Worm (Caenorhabditis elegans) whole organism, L3 larva: Measurements from ENCODE around the gene F26D2.13.

ENCODE experiments used
- R02D3.7 ChIP-seq: fragments of 150-350 bp; optimal IDR thresholded peaks from 2 replicates; lab custom pipeline; 2014; ENCODE audit warnings: missing biosample characterization, missing genetic modification characterization
- ZK546.5 ChIP-seq: sonication (generic microtip); optimal IDR thresholded peaks from 2 replicates; lab custom pipeline; 2017; ENCODE audit warnings: missing biosample characterization, missing genetic modification characterization
- ama-1 ChIP-seq: fragments of 150-350 bp; optimal IDR thresholded peaks from 2 replicates; lab custom pipeline; 2018
- ceh-16 ChIP-seq: sonication (generic microtip); optimal IDR thresholded peaks from 2 replicates; lab custom pipeline; 2017; ENCODE audit warnings: missing biosample characterization, missing genetic modification characterization
- ceh-28 ChIP-seq: fragments of 150-350 bp; optimal IDR thresholded peaks from 2 replicates; lab custom pipeline; 2014; ENCODE audit warnings: missing biosample characterization, missing genetic modification reagents, missing genetic modification characterization
- ceh-9 ChIP-seq: sonication (generic microtip); optimal IDR thresholded peaks from 2 replicates; lab custom pipeline; 2018; ENCODE audit warnings: missing biosample characterization, missing genetic modification characterization
- daf-12 ChIP-seq: fragments of 150-350 bp; optimal IDR thresholded peaks from 2 replicates; lab custom pipeline; 2014; ENCODE audit warnings: missing biosample characterization, missing genetic modification reagents, missing genetic modification characterization
- elt-1 ChIP-seq: fragments of 150-350 bp; optimal IDR thresholded peaks from 2 replicates; lab custom pipeline; 2014; ENCODE audit warnings: missing biosample characterization, missing genetic modification characterization
- elt-2 ChIP-seq: sonication (generic microtip); optimal IDR thresholded peaks from 2 replicates; lab custom pipeline; 2016; ENCODE audit warnings: missing genetic modification reagents, mild to moderate bottlenecking, missing genetic modification characterization, missing compliant biosample characterization
- elt-3 ChIP-seq, 3 experiments: fragments of 150-350 bp in 1 of 3; sonication (generic microtip) in 2 of 3; optimal IDR thresholded peaks; 2 replicates in 2 of 3; 4 replicates in 1 of 3; lab custom pipeline; 2014 to 2017; ENCODE audit warnings: missing biosample characterization in 3 of 3, missing genetic modification characterization in 3 of 3
- eor-1 ChIP-seq, 2 experiments: fragments of 150-350 bp; optimal IDR thresholded peaks; 2 replicates each; lab custom pipeline; 2014 to 2018; ENCODE audit warnings: missing biosample characterization in 2 of 2, missing genetic modification characterization in 2 of 2
- fkh-10 ChIP-seq: sonication (generic microtip); optimal IDR thresholded peaks from 2 replicates; lab custom pipeline; 2017; ENCODE audit warnings: missing biosample characterization, missing genetic modification reagents, missing genetic modification characterization
- fos-1 ChIP-seq: fragments of 150-350 bp; optimal IDR thresholded peaks from 2 replicates; lab custom pipeline; 2014; ENCODE audit warnings: missing biosample characterization, missing genetic modification characterization
- hmg-11 ChIP-seq: sonication (generic microtip); optimal IDR thresholded peaks from 2 replicates; lab custom pipeline; 2016; ENCODE audit warnings: missing genetic modification characterization, missing compliant biosample characterization
- lin-15B ChIP-seq: fragments of 150-350 bp; optimal IDR thresholded peaks from 2 replicates; lab custom pipeline; 2014; ENCODE audit warnings: missing biosample characterization, missing genetic modification characterization
- lin-39 ChIP-seq: fragments of 150-350 bp; optimal IDR thresholded peaks from 2 replicates; lab custom pipeline; 2018; ENCODE audit warnings: missing biosample characterization, missing genetic modification reagents, missing genetic modification characterization
- mdl-1 ChIP-seq: fragments of 150-350 bp; optimal IDR thresholded peaks from 2 replicates; lab custom pipeline; 2014; ENCODE audit warnings: missing biosample characterization, missing genetic modification characterization
- mml-1 ChIP-seq: fragments of 150-350 bp; sonication (generic microtip); optimal IDR thresholded peaks from 3 replicates; lab custom pipeline; 2014; ENCODE audit warnings: missing biosample characterization, missing genetic modification characterization
- nhr-11 ChIP-seq: fragments of 150-350 bp; optimal IDR thresholded peaks from 2 replicates; lab custom pipeline; 2014; ENCODE audit warnings: missing biosample characterization, missing genetic modification characterization
- nhr-12 ChIP-seq: fragments of 150-350 bp; optimal IDR thresholded peaks from 2 replicates; lab custom pipeline; 2014; ENCODE audit warnings: missing biosample characterization, missing genetic modification characterization
- nhr-23 ChIP-seq: fragments of 150-350 bp; optimal IDR thresholded peaks from 2 replicates; lab custom pipeline; 2014; ENCODE audit warnings: missing biosample characterization, missing genetic modification reagents, missing genetic modification characterization
- nhr-237 ChIP-seq: fragments of 150-350 bp; optimal IDR thresholded peaks from 2 replicates; lab custom pipeline; 2014; ENCODE audit warnings: missing biosample characterization, missing genetic modification characterization
- nhr-25 ChIP-seq: sonication (generic microtip); optimal IDR thresholded peaks from 2 replicates; lab custom pipeline; 2017; ENCODE audit warnings: missing biosample characterization, missing genetic modification characterization
- nhr-28 ChIP-seq: fragments of 150-350 bp; optimal IDR thresholded peaks from 2 replicates; lab custom pipeline; 2014; ENCODE audit warnings: missing biosample characterization, missing genetic modification characterization
- nhr-43 ChIP-seq: sonication (generic microtip); optimal IDR thresholded peaks from 2 replicates; lab custom pipeline; 2016; ENCODE audit warnings: mild to moderate bottlenecking, missing genetic modification characterization, missing compliant biosample characterization; ENCODE audit not compliant: poor library complexity, severe bottlenecking
- nhr-76 ChIP-seq: fragments of 150-350 bp; sonication (generic microtip); optimal IDR thresholded peaks from 5 replicates; lab custom pipeline; 2014; ENCODE audit warnings: missing biosample characterization, missing genetic modification characterization
- nhr-77 ChIP-seq: fragments of 150-350 bp; optimal IDR thresholded peaks from 2 replicates; lab custom pipeline; 2014; ENCODE audit warnings: missing biosample characterization, missing genetic modification characterization
- pha-4 ChIP-seq: fragments of 150-350 bp; optimal IDR thresholded peaks from 2 replicates; lab custom pipeline; 2014; ENCODE audit warnings: missing biosample characterization, missing genetic modification reagents, missing genetic modification characterization
- sea-2 ChIP-seq: fragments of 150-350 bp; sonication (generic microtip); optimal IDR thresholded peaks from 4 replicates; lab custom pipeline; 2014; ENCODE audit warnings: missing biosample characterization, missing genetic modification reagents, missing genetic modification characterization
- skn-1 ChIP-seq: fragments of 150-350 bp; optimal IDR thresholded peaks from 2 replicates; lab custom pipeline; 2014; ENCODE audit warnings: missing biosample characterization, missing genetic modification characterization
- unc-62 ChIP-seq: fragments of 150-350 bp; sonication (generic microtip); optimal IDR thresholded peaks from 4 replicates; lab custom pipeline; 2014; ENCODE audit warnings: missing biosample characterization, missing genetic modification reagents, missing genetic modification characterization
- zag-1 ChIP-seq: fragments of 150-350 bp; optimal IDR thresholded peaks from 2 replicates; lab custom pipeline; 2014; ENCODE audit warnings: missing biosample characterization, missing genetic modification characterization
- ztf-11 ChIP-seq: fragments of 150-350 bp; optimal IDR thresholded peaks from 2 replicates; lab custom pipeline; 2014; ENCODE audit warnings: missing biosample characterization, missing genetic modification characterization
- ztf-4 ChIP-seq: fragments of 150-350 bp; optimal IDR thresholded peaks from 2 replicates; lab custom pipeline; 2014; ENCODE audit warnings: missing biosample characterization, missing genetic modification characterization

Gene F26D2.13

ce11 chrV:16433471-16433870 is 1.9 kb downstream of the F26D2.13 start, which contains the start of gene clec-234:
Gene clec-234 (minus strand): TSS chrV:16433571.
- TF ChIP-seq fos-1 (tag; lab: Kevin White, UChicago) (no peak), nhr-43 (no peak), ztf-4 (tag; lab: Kevin White, UChicago) (no peak), ceh-28 (tag; lab: Kevin White, UChicago) (no peak), ceh-16 (no peak), ztf-11 (tag; lab: Kevin White, UChicago) (no peak)
- TF ChIP-seq, all 47 proteins: peak for 0

- TF ChIP-seq nhr-237 (tag; lab: Kevin White, UChicago) (no peak), ceh-9 (tag; lab: Kevin White, UChicago) (no peak), nhr-43 (no peak), nhr-25 (tag; lab: Kevin White, UChicago) (no peak), nhr-11 (no peak), elt-3 (tag; optimal IDR thresholded peaks at IDR 0.05; lab: Kevin White, UChicago) (no peak), lin-39 (tag; lab: Kevin White, UChicago) (no peak), hmg-11 (tag; lab: Kevin White, UChicago) (no peak), nhr-23 (no peak), elt-2 (tag; lab: Kevin White, UChicago) (no peak), mml-1 (tag; lab: Kevin White, UChicago) (no peak), eor-1 (tag; optimal IDR thresholded peaks at IDR 0.05; lab: Kevin White, UChicago) (no peak), nhr-28 (tag; lab: Kevin White, UChicago) (no peak), nhr-76 (tag; lab: Kevin White, UChicago) (no peak), ama-1 (no peak), ztf-4 (tag; lab: Kevin White, UChicago) (no peak), ZK546.5 (tag; lab: Kevin White, UChicago) (no peak)
Observed at ce11 chrV:16429940-16430339, 5.5 kb downstream of the F26D2.13 start, which contains the start of gene str-73. Gene str-73 (plus strand): TSS chrV:16430240.

- no peak for TF ChIP-seq unc-62
- TF ChIP-seq, all 47 proteins: peak for 0
Observed at ce11 chrV:16429503-16429902, 5.9 kb downstream of the F26D2.13 start, which contains the start of gene F26D2.10. Gene F26D2.10 (minus strand): TSS chrV:16429603.

ce11 chrV:16424428-16424827 is 11.0 kb downstream of the F26D2.13 start, which contains the start of gene srw-29:
Gene srw-29 (minus strand): TSS chrV:16424528.
- TF ChIP-seq fos-1 (tag; lab: Kevin White, UChicago) (no peak), mml-1 (tag; lab: Kevin White, UChicago) (no peak), sea-2 (GFP tag; lab: Kevin White, UChicago) (no peak), ztf-4 (tag; lab: Kevin White, UChicago) (no peak), pha-4 (tag; lab: Kevin White, UChicago) (no peak), nhr-12 (tag; lab: Kevin White, UChicago) (no peak), elt-3 (tag; optimal IDR thresholded peaks at IDR 0.05; lab: Kevin White, UChicago) (no peak), elt-1 (tag; lab: Kevin White, UChicago) (no peak), skn-1 (tag; lab: Kevin White, UChicago) (no peak), mdl-1 (tag; lab: Kevin White, UChicago) (no peak), nhr-77 (no peak), R02D3.7 (no peak), daf-12 (no peak), nhr-76 (tag; lab: Kevin White, UChicago) (no peak), lin-15B (tag; lab: Kevin White, UChicago) (no peak)

- TF ChIP-seq nhr-237 (tag; lab: Kevin White, UChicago), result no peak
- TF ChIP-seq nhr-12 (tag; lab: Kevin White, UChicago), result no peak
Observed at ce11 chrV:16420696-16421095, 14.7 kb downstream of the F26D2.13 start, which contains the start of gene srw-48. Gene srw-48 (plus strand): TSS chrV:16420996.

- TF ChIP-seq ceh-16 (no peak), nhr-11 (no peak), ceh-9 (tag; lab: Kevin White, UChicago) (no peak), unc-62 (no peak), nhr-25 (tag; lab: Kevin White, UChicago) (no peak), elt-2 (tag; lab: Kevin White, UChicago) (no peak), zag-1 (tag; lab: Kevin White, UChicago) (no peak), fkh-10 (GFP tag; lab: Kevin White, UChicago) (no peak), nhr-237 (tag; lab: Kevin White, UChicago) (no peak), nhr-23 (no peak), daf-12 (no peak), ztf-4 (tag; lab: Kevin White, UChicago) (no peak)
- TF ChIP-seq, all 47 proteins: peak for 0
Observed at ce11 chrV:16419769-16420168, 15.6 kb downstream of the F26D2.13 start, which contains the start of gene F26D2.16. Gene F26D2.16 (minus strand): TSS chrV:16419869.
